Fruit fly (Drosophila melanogaster) whole organism, embryonic: ENCODE data around the gene CG34028.
A peak's percentile ranks its signal among the peaks of the same experiment; 100 is the strongest.

Experiments used
- CG11560 ChIP-seq: fragments of 200-800 bp; sonication (Bioruptor generic); IDR thresholded peaks from 3 replicates; pipeline ENCODE4 v1.3.6; 2022; ENCODE audit warnings: missing biosample characterization, missing genetic modification characterization
- CG11723 ChIP-seq: fragments of 200-800 bp; sonication (Bioruptor generic); optimal IDR thresholded peaks from 2 replicates; lab custom pipeline; 2017; ENCODE audit warnings: missing biosample characterization, mild to moderate bottlenecking, missing genetic modification characterization
- CG14667 ChIP-seq: fragments of 200-800 bp; sonication (Bioruptor generic); IDR thresholded peaks from 2 replicates; pipeline ENCODE4 v1.3.6; 2022; ENCODE audit warnings: missing biosample characterization, missing genetic modification characterization
- CG18011 ChIP-seq: fragments of 200-800 bp; sonication (Bioruptor generic); optimal IDR thresholded peaks from 2 replicates; lab custom pipeline; 2017; ENCODE audit warnings: missing biosample characterization, missing genetic modification characterization, mild to moderate bottlenecking, moderate library complexity, missing genotype
- CG18476 ChIP-seq: fragments of 200-800 bp; sonication (Bioruptor generic); optimal IDR thresholded peaks from 2 replicates; lab custom pipeline; 2016; ENCODE audit warnings: missing biosample characterization, mild to moderate bottlenecking, missing genetic modification characterization
- CG2678 ChIP-seq: fragments of 200-800 bp; sonication (Bioruptor generic); optimal IDR thresholded peaks from 3 replicates; lab custom pipeline; 2019; ENCODE audit warnings: missing biosample characterization, mild to moderate bottlenecking, missing genetic modification characterization, moderate library complexity
- CG31388 ChIP-seq: fragments of 200-800 bp; sonication (Bioruptor generic); optimal IDR thresholded peaks from 2 replicates; lab custom pipeline; 2016; ENCODE audit warnings: missing biosample characterization, missing genetic modification characterization
- CG33557 ChIP-seq: fragments of 200-800 bp; sonication (Bioruptor generic); optimal IDR thresholded peaks from 2 replicates; lab custom pipeline; 2019; ENCODE audit warnings: missing biosample characterization, mild to moderate bottlenecking, missing genetic modification characterization, moderate library complexity
- CG5180 ChIP-seq: fragments of 200-800 bp; sonication (Bioruptor generic); optimal IDR thresholded peaks from 3 replicates; lab custom pipeline; 2017; ENCODE audit warnings: missing biosample characterization, missing genetic modification characterization, mild to moderate bottlenecking, moderate library complexity, missing genetic modification reagents
- CG6765 ChIP-seq: fragments of 200-800 bp; sonication (Bioruptor generic); optimal IDR thresholded peaks from 3 replicates; lab custom pipeline; 2017; ENCODE audit warnings: missing biosample characterization, mild to moderate bottlenecking, missing genetic modification characterization
- CG8478 ChIP-seq: fragments of >200 bp; optimal IDR thresholded peaks from 2 replicates; lab custom pipeline; 2018
- CG9876 ChIP-seq: fragments of 200-800 bp; sonication (Bioruptor generic); optimal IDR thresholded peaks from 2 replicates; lab custom pipeline; 2016; ENCODE audit warnings: missing biosample characterization, missing genetic modification characterization
- Dref ChIP-seq: fragments of 200-800 bp; sonication (Bioruptor generic); IDR thresholded peaks from 2 replicates; pipeline ENCODE4 v1.3.6; 2022; ENCODE audit warnings: missing biosample characterization, missing genetic modification characterization
- Hmx ChIP-seq: fragments of 200-800 bp; sonication (Bioruptor generic); optimal IDR thresholded peaks from 2 replicates; lab custom pipeline; 2016; ENCODE audit warnings: missing biosample characterization, missing genetic modification characterization
- Hr78 ChIP-seq, 2 experiments: fragments of 200-800 bp in 1 of 2; fragments of >200 bp in 1 of 2; sonication (Bioruptor generic) in 1 of 2; optimal IDR thresholded peaks; 2 replicates each; lab custom pipeline; 2017 to 2019; ENCODE audit warnings: missing biosample characterization in 2 of 2, missing genetic modification characterization in 2 of 2, mild to moderate bottlenecking in 1 of 2, moderate library complexity in 1 of 2
- Hsf ChIP-seq: fragments of 200-800 bp; sonication (Bioruptor generic); optimal IDR thresholded peaks from 3 replicates; lab custom pipeline; 2016; ENCODE audit warnings: missing biosample characterization, missing genetic modification characterization
- Max ChIP-seq: fragments of 200-800 bp; sonication (Bioruptor generic); optimal IDR thresholded peaks from 2 replicates; lab custom pipeline; 2016; ENCODE audit warnings: missing biosample characterization, mild to moderate bottlenecking, missing genetic modification characterization
- Med ChIP-seq: fragments of 200-800 bp; sonication (Bioruptor generic); peaks from one replicate; lab custom pipeline; 2016; ENCODE audit warnings: missing biosample characterization, missing genetic modification characterization, mild to moderate bottlenecking, inconsistent platforms, moderate library complexity
- Meics ChIP-seq: fragments of 200-800 bp; sonication (Bioruptor generic); optimal IDR thresholded peaks from 2 replicates; lab custom pipeline; 2017; ENCODE audit warnings: missing biosample characterization, mild to moderate bottlenecking, missing genetic modification characterization
- Mes4 ChIP-seq: fragments of 200-800 bp; sonication (Bioruptor generic); optimal IDR thresholded peaks from 2 replicates; lab custom pipeline; 2016; ENCODE audit warnings: missing biosample characterization, missing genetic modification characterization
- Mrtf ChIP-seq: fragments of 200-800 bp; sonication (Bioruptor generic); IDR thresholded peaks from 3 replicates; pipeline ENCODE4 v1.3.6; 2022; ENCODE audit warnings: missing biosample characterization, missing genetic modification characterization
- Nf-YA ChIP-seq: fragments of 200-800 bp; sonication (Bioruptor generic); IDR thresholded peaks from 2 replicates; pipeline ENCODE4 v1.3.6; 2022; ENCODE audit warnings: missing biosample characterization, missing genetic modification characterization
- Oaz ChIP-seq: fragments of 200-800 bp; sonication (Bioruptor generic); IDR thresholded peaks from 2 replicates; pipeline ENCODE4 v1.3.6; 2022; ENCODE audit warnings: missing biosample characterization, missing genetic modification characterization
- Ptx1 ChIP-seq: fragments of 200-800 bp; sonication (Bioruptor generic); IDR thresholded peaks from 2 replicates; pipeline ENCODE4 v1.3.6; 2022; ENCODE audit warnings: missing biosample characterization, missing genetic modification characterization
- Xbp1 ChIP-seq: fragments of 200-800 bp; sonication (Bioruptor generic); optimal IDR thresholded peaks from 3 replicates; lab custom pipeline; 2016; ENCODE audit warnings: missing biosample characterization, mild to moderate bottlenecking, missing genetic modification characterization
- ase ChIP-seq: fragments of 200-800 bp; sonication (Bioruptor generic); IDR thresholded peaks from 3 replicates; pipeline ENCODE4 v1.3.6; 2022; ENCODE audit warnings: missing biosample characterization, missing genetic modification characterization
- bigmax ChIP-seq: fragments of 200-800 bp; sonication (Bioruptor generic); optimal IDR thresholded peaks from 2 replicates; lab custom pipeline; 2018; ENCODE audit warnings: missing biosample characterization, mild to moderate bottlenecking, missing genetic modification characterization
- cg ChIP-seq: fragments of 200-800 bp; sonication (Bioruptor generic); optimal IDR thresholded peaks from 3 replicates; lab custom pipeline; 2019; ENCODE audit warnings: missing biosample characterization, mild to moderate bottlenecking, missing genetic modification characterization, moderate library complexity
- chinmo ChIP-seq: fragments of 200-800 bp; sonication (Bioruptor generic); IDR thresholded peaks from 4 replicates; pipeline ENCODE4 v1.3.6; 2022; ENCODE audit warnings: missing biosample characterization, missing genetic modification characterization; ENCODE audit not compliant: partially characterized antibody
- esg ChIP-seq: fragments of 200-800 bp; sonication (Bioruptor generic); conservative IDR thresholded peaks from 2 replicates; pipeline ENCODE4 v1.3.6; 2022; ENCODE audit warnings: missing biosample characterization, missing genetic modification characterization
- jigr1 ChIP-seq: fragments of 200-800 bp; sonication (Bioruptor generic); IDR thresholded peaks from 3 replicates; pipeline ENCODE4 v1.3.6; 2022; ENCODE audit warnings: missing biosample characterization, missing genetic modification characterization
- kni ChIP-seq: fragments of 200-800 bp; sonication (Bioruptor generic); optimal IDR thresholded peaks from 3 replicates; lab custom pipeline; 2017; ENCODE audit warnings: mild to moderate bottlenecking, missing biosample characterization, missing genetic modification reagents, missing genetic modification characterization
- mirr ChIP-seq: fragments of 200-800 bp; sonication (Bioruptor generic); optimal IDR thresholded peaks from 3 replicates; lab custom pipeline; 2018; ENCODE audit warnings: missing biosample characterization, mild to moderate bottlenecking, missing genetic modification characterization
- mld ChIP-seq: fragments of 200-800 bp; sonication (Bioruptor generic); IDR thresholded peaks from 3 replicates; pipeline ENCODE4 v1.3.6; 2022; ENCODE audit warnings: missing biosample characterization, missing genetic modification characterization; ENCODE audit not compliant: partially characterized antibody
- oc ChIP-seq: fragments of 200-800 bp; sonication (Bioruptor generic); optimal IDR thresholded peaks from 2 replicates; lab custom pipeline; 2018; ENCODE audit warnings: missing biosample characterization, mild to moderate bottlenecking, missing genetic modification characterization, moderate library complexity
- p53 ChIP-seq: fragments of 200-800 bp; sonication (Bioruptor generic); optimal IDR thresholded peaks from 2 replicates; lab custom pipeline; 2016; ENCODE audit warnings: missing biosample characterization, missing genetic modification characterization
- pb ChIP-seq: fragments of 200-800 bp; sonication (Bioruptor generic); optimal IDR thresholded peaks from 3 replicates; lab custom pipeline; 2016; ENCODE audit warnings: missing biosample characterization, missing genetic modification characterization
- prd ChIP-seq, 3 experiments: fragments of >200 bp in 2 of 3; fragments of 200-800 bp in 1 of 3; sonication (Bioruptor generic) in 1 of 3; optimal IDR thresholded peaks in 2 of 3; IDR thresholded peaks in 1 of 3; 2 replicates in 2 of 3; 3 replicates in 1 of 3; pipeline versions ENCODE4 v1.3.6 to Lab custom; 2017 to 2022; ENCODE audit warnings: missing biosample characterization in 1 of 3, missing genetic modification characterization in 1 of 3
- scrt ChIP-seq: fragments of 200-800 bp; sonication (Bioruptor generic); optimal IDR thresholded peaks from 2 replicates; lab custom pipeline; 2018; ENCODE audit warnings: missing biosample characterization, mild to moderate bottlenecking, missing genetic modification characterization, moderate library complexity
- trem ChIP-seq: fragments of 200-800 bp; optimal IDR thresholded peaks from 3 replicates; lab custom pipeline; 2019; ENCODE audit warnings: missing biosample characterization, mild to moderate bottlenecking, missing genetic modification characterization, moderate library complexity
- tx ChIP-seq: fragments of 200-800 bp; sonication (Bioruptor generic); optimal IDR thresholded peaks from 2 replicates; lab custom pipeline; 2016; ENCODE audit warnings: missing biosample characterization, missing genetic modification characterization
- zen2 ChIP-seq: fragments of 200-800 bp; sonication (Bioruptor generic); IDR thresholded peaks from 3 replicates; pipeline ENCODE4 v1.3.6; 2022; ENCODE audit warnings: missing biosample characterization, missing genetic modification characterization; ENCODE audit not compliant: partially characterized antibody

CG34028 gene

dm6 chrX:9499994-9500804, 11.1 kb upstream of the CG34028 start, which contains the start of gene mgl (continued):
- TF ChIP-seq Oaz (GFP tag; lab: Robert Waterston, UW) (no peak), trem (tag; lab: Kevin White, UChicago) (peak; percentile 70), Ptx1 (GFP tag; lab: Robert Waterston, UW) (peak; percentile 74), CG9876 (GFP tag; lab: Kevin White, UChicago) (no peak), CG8478 (lab: Kevin White, UChicago) (no peak), Nf-YA (GFP tag; lab: Robert Waterston, UW) (no peak), Meics (GFP tag; lab: Kevin White, UChicago) (peak; percentile 79), Hr78 (GFP tag; optimal IDR thresholded peaks at IDR 0.05; lab: Kevin White, UChicago) (peak in 1 of 2 experiments; percentile 49), CG18011 (GFP tag; lab: Kevin White, UChicago) (peak; percentile 57), p53 (GFP tag; lab: Kevin White, UChicago) (no peak), zen2 (GFP tag; lab: Robert Waterston, UW) (no peak), bigmax (GFP tag; lab: Kevin White, UChicago) (no peak)

DNA sequence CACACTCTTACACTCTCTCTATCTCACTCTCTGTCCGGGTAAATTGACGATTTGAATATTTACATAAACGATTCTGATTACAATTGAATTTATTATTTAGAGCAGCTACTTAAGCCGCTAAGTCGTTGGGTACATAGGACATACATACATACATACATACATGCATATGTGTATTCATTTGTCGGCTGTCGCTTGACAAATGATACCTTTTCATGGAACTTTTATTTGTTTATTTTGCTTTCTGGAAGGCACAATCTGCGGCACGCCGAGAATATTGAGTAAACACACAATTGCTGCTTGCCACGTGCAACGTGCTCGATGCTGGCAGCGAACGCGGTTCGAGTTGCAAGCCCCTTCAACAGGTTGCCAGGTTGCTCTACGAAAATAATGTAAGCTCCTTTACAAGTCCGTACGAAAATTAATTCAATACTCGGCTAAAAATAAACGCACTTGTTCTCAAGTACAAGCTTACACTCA, 10.5 kb upstream of the CG34028 start:
- peak; percentile 5 for TF ChIP-seq scrt (GFP tag; lab: Kevin White, UChicago)
- TF ChIP-seq Xbp1 (GFP tag; lab: Kevin White, UChicago), result no peak
- no peak for TF ChIP-seq esg (GFP tag; lab: Robert Waterston, UW)
- TF ChIP-seq CG14667 (GFP tag; lab: Robert Waterston, UW), result no peak
- no peak for TF ChIP-seq Max (GFP tag; lab: Kevin White, UChicago)
- no peak for TF ChIP-seq pb
- TF ChIP-seq mld (GFP tag; lab: Robert Waterston, UW), result no peak
- TF ChIP-seq oc (tag; lab: Kevin White, UChicago), result peak; percentile 62
- no peak for TF ChIP-seq CG18476
- no peak for TF ChIP-seq CG2678 (tag; lab: Kevin White, UChicago)
- no peak for TF ChIP-seq tx (GFP tag; lab: Kevin White, UChicago)
- no peak for TF ChIP-seq jigr1
- peak; percentile 28 for TF ChIP-seq kni (GFP tag; lab: Kevin White, UChicago)
- no peak for TF ChIP-seq Hsf (GFP tag; lab: Kevin White, UChicago)
- TF ChIP-seq prd (optimal IDR thresholded peaks at IDR 0.05; lab: Kevin White, UChicago), result no peak
- TF ChIP-seq prd (GFP tag; IDR thresholded peaks at IDR 0.05; lab: Robert Waterston, UW), result no peak
- TF ChIP-seq CG6765 (GFP tag; lab: Kevin White, UChicago), result no peak
- no peak for TF ChIP-seq Mrtf (GFP tag; lab: Robert Waterston, UW)
- no peak for TF ChIP-seq ase
- TF ChIP-seq CG5180 (GFP tag; lab: Kevin White, UChicago), result peak; percentile 91
- TF ChIP-seq chinmo (GFP tag; lab: Robert Waterston, UW), result 0 out of 4 replicates have a peak, but pooled peaks have one; percentile 50
- no peak for TF ChIP-seq Med (GFP tag; lab: Kevin White, UChicago)
- no peak for TF ChIP-seq Hmx (GFP tag; lab: Kevin White, UChicago)
- TF ChIP-seq CG11560 (tag; lab: Robert Waterston, UW), result no peak
- no peak for TF ChIP-seq cg (GFP tag; lab: Kevin White, UChicago)
- TF ChIP-seq CG11723 (GFP tag; lab: Kevin White, UChicago), result no peak
- no peak for TF ChIP-seq mirr (GFP tag; lab: Kevin White, UChicago)
- TF ChIP-seq CG33557 (GFP tag; lab: Kevin White, UChicago), result peak; percentile 28
- TF ChIP-seq Dref (GFP tag; lab: Robert Waterston, UW), result no peak
- TF ChIP-seq CG31388 (GFP tag; lab: Kevin White, UChicago), result no peak
- no peak for TF ChIP-seq Mes4
